Fruit fly (Drosophila melanogaster) whole organism, embryonic: ENCODE measurements around the gene CG31076.

Source experiments
- Asciz ChIP-seq: fragments of 200-800 bp; sonication (Bioruptor generic); optimal IDR thresholded peaks from 2 replicates; lab custom pipeline; 2017; ENCODE audit warnings: missing biosample characterization, mild to moderate bottlenecking, missing genetic modification characterization, missing genetic modification reagents
- CG10274 ChIP-seq: fragments of 200-800 bp; sonication (Bioruptor generic); optimal IDR thresholded peaks from 3 replicates; lab custom pipeline; 2017; ENCODE audit warnings: missing biosample characterization, mild to moderate bottlenecking, missing genetic modification characterization
- CG10366 ChIP-seq: fragments of 200-800 bp; sonication (Bioruptor generic); IDR thresholded peaks from 2 replicates; pipeline ENCODE4 v1.3.6; 2022; ENCODE audit warnings: missing biosample characterization, missing genetic modification characterization
- CG10979 ChIP-seq: fragments of 200-800 bp; sonication (Bioruptor generic); optimal IDR thresholded peaks from 2 replicates; lab custom pipeline; 2018; ENCODE audit warnings: missing biosample characterization, mild to moderate bottlenecking, missing genetic modification characterization, moderate library complexity
- CG11723 ChIP-seq: fragments of 200-800 bp; sonication (Bioruptor generic); optimal IDR thresholded peaks from 2 replicates; lab custom pipeline; 2017; ENCODE audit warnings: missing biosample characterization, mild to moderate bottlenecking, missing genetic modification characterization
- CG13624 ChIP-seq: fragments of 200-800 bp; sonication (Bioruptor generic); optimal IDR thresholded peaks from 2 replicates; lab custom pipeline; 2016; ENCODE audit warnings: missing biosample characterization, missing genetic modification characterization
- CG1603 ChIP-seq: fragments of 200-800 bp; sonication (Bioruptor generic); optimal IDR thresholded peaks from 2 replicates; lab custom pipeline; 2019; ENCODE audit warnings: missing biosample characterization, mild to moderate bottlenecking, missing genetic modification characterization, moderate library complexity
- CG16779 ChIP-seq: fragments of 200-800 bp; sonication (Bioruptor generic); IDR thresholded peaks from 2 replicates; pipeline ENCODE4 v1.3.6; 2022; ENCODE audit warnings: missing biosample characterization, missing genetic modification characterization
- CG16813 ChIP-seq: fragments of 200-800 bp; sonication (Bioruptor generic); IDR thresholded peaks from 3 replicates; pipeline ENCODE4 v1.3.6; 2022; ENCODE audit warnings: missing biosample characterization, missing genetic modification characterization; ENCODE audit not compliant: partially characterized antibody
- CG17359 ChIP-seq: fragments of 200-800 bp; sonication (Bioruptor generic); optimal IDR thresholded peaks from 3 replicates; lab custom pipeline; 2018; ENCODE audit warnings: missing biosample characterization, mild to moderate bottlenecking, missing genetic modification characterization, moderate library complexity
- CG2875 ChIP-seq: fragments of 200-800 bp; sonication (Bioruptor generic); optimal IDR thresholded peaks from 2 replicates; lab custom pipeline; 2017; ENCODE audit warnings: missing biosample characterization, mild to moderate bottlenecking, missing genetic modification characterization, missing genetic modification reagents
- CG30431 ChIP-seq: fragments of 200-800 bp; sonication (Bioruptor generic); optimal IDR thresholded peaks from 2 replicates; lab custom pipeline; 2017; ENCODE audit warnings: missing biosample characterization, missing genetic modification characterization
- CG5180 ChIP-seq: fragments of 200-800 bp; sonication (Bioruptor generic); optimal IDR thresholded peaks from 3 replicates; lab custom pipeline; 2017; ENCODE audit warnings: missing biosample characterization, missing genetic modification characterization, mild to moderate bottlenecking, moderate library complexity, missing genetic modification reagents
- CG8089 ChIP-seq: fragments of 200-800 bp; sonication (Bioruptor generic); optimal IDR thresholded peaks from 3 replicates; lab custom pipeline; 2016; ENCODE audit warnings: missing biosample characterization, missing genetic modification characterization
- CG8765 ChIP-seq: fragments of 200-800 bp; sonication (Bioruptor generic); IDR thresholded peaks from 2 replicates; pipeline ENCODE4 v1.3.6; 2022; ENCODE audit warnings: missing biosample characterization, missing genetic modification characterization
- CG9876 ChIP-seq: fragments of 200-800 bp; sonication (Bioruptor generic); optimal IDR thresholded peaks from 2 replicates; lab custom pipeline; 2016; ENCODE audit warnings: missing biosample characterization, missing genetic modification characterization
- CTCF ChIP-seq: fragments of 200-800 bp; sonication (Bioruptor generic); optimal IDR thresholded peaks from 2 replicates; lab custom pipeline; 2017; ENCODE audit warnings: missing biosample characterization, mild to moderate bottlenecking, missing genetic modification characterization, moderate library complexity
- D19B ChIP-seq: fragments of 200-800 bp; sonication (Bioruptor generic); optimal IDR thresholded peaks from 2 replicates; lab custom pipeline; 2017; ENCODE audit warnings: missing biosample characterization, mild to moderate bottlenecking, missing genetic modification characterization
- Dek ChIP-seq: fragments of 200-800 bp; sonication (Bioruptor generic); optimal IDR thresholded peaks from 3 replicates; lab custom pipeline; 2019; ENCODE audit warnings: missing biosample characterization, mild to moderate bottlenecking, missing genetic modification characterization, moderate library complexity
- E2f2 ChIP-seq: fragments of 200-800 bp; sonication (Bioruptor generic); IDR thresholded peaks from 2 replicates; pipeline ENCODE4 v1.3.6; 2022; ENCODE audit warnings: missing biosample characterization, missing genetic modification characterization
- Elba2 ChIP-seq: fragments of 200-800 bp; sonication (Bioruptor generic); optimal IDR thresholded peaks from 3 replicates; lab custom pipeline; 2016; ENCODE audit warnings: missing biosample characterization, missing genetic modification characterization
- H15 ChIP-seq: fragments of 200-800 bp; sonication (Bioruptor generic); IDR thresholded peaks from 3 replicates; pipeline ENCODE4 v1.3.6; 2022; ENCODE audit warnings: missing biosample characterization, missing genetic modification characterization
- MBD-R2 ChIP-seq: fragments of 200-800 bp; sonication (Bioruptor generic); IDR thresholded peaks from 2 replicates; pipeline ENCODE4 v1.3.6; 2022; ENCODE audit warnings: missing biosample characterization, missing genetic modification characterization
- Myb ChIP-seq: fragments of 200-800 bp; sonication (Bioruptor generic); optimal IDR thresholded peaks from 2 replicates; lab custom pipeline; 2016; ENCODE audit warnings: missing biosample characterization, missing genetic modification characterization
- Opbp ChIP-seq: fragments of 200-800 bp; sonication (Bioruptor generic); IDR thresholded peaks from 3 replicates; pipeline ENCODE4 v1.3.6; 2022; ENCODE audit warnings: missing biosample characterization, missing genetic modification characterization; ENCODE audit not compliant: partially characterized antibody
- Sox102F ChIP-seq: fragments of 200-800 bp; sonication (Bioruptor generic); optimal IDR thresholded peaks from 2 replicates; lab custom pipeline; 2018; ENCODE audit warnings: missing biosample characterization, mild to moderate bottlenecking, missing genetic modification characterization, moderate library complexity
- Ssrp ChIP-seq: fragments of 200-800 bp; sonication (Bioruptor generic); optimal IDR thresholded peaks from 2 replicates; lab custom pipeline; 2018; ENCODE audit warnings: missing biosample characterization, mild to moderate bottlenecking, missing genetic modification characterization, moderate library complexity
- ap ChIP-seq: fragments of 200-800 bp; sonication (Bioruptor generic); IDR thresholded peaks from 2 replicates; pipeline ENCODE4 v1.3.6; 2022; ENCODE audit warnings: missing biosample characterization, missing genetic modification characterization
- bsh ChIP-seq, 2 experiments: fragments of 200-800 bp; sonication (Bioruptor generic); optimal IDR thresholded peaks; 2 replicates each; lab custom pipeline; 2017 to 2018; ENCODE audit warnings: mild to moderate bottlenecking in 2 of 2, missing biosample characterization in 2 of 2, missing genetic modification characterization in 2 of 2, moderate library complexity in 1 of 2
- ci ChIP-seq: fragments of 200-800 bp; sonication (Bioruptor generic); IDR thresholded peaks from 3 replicates; pipeline ENCODE4 v1.3.6; 2022; ENCODE audit warnings: missing biosample characterization, missing genetic modification characterization
- fd102C ChIP-seq: fragments of 200-800 bp; sonication (Bioruptor generic); optimal IDR thresholded peaks from 2 replicates; lab custom pipeline; 2018; ENCODE audit warnings: missing biosample characterization, mild to moderate bottlenecking, missing genetic modification characterization, moderate library complexity
- grn ChIP-seq: fragments of 200-800 bp; sonication (Bioruptor generic); optimal IDR thresholded peaks from 3 replicates; lab custom pipeline; 2017; ENCODE audit warnings: missing biosample characterization, missing genetic modification characterization
- gsb-n ChIP-seq: fragments of 200-800 bp; sonication (Bioruptor generic); optimal IDR thresholded peaks from 3 replicates; lab custom pipeline; 2018; ENCODE audit warnings: missing biosample characterization, mild to moderate bottlenecking, missing genetic modification characterization
- hkb ChIP-seq, 2 experiments: fragments of 200-800 bp in 1 of 2; fragments of >200 bp in 1 of 2; sonication (Bioruptor generic) in 1 of 2; IDR thresholded peaks in 1 of 2; optimal IDR thresholded peaks in 1 of 2; 2 replicates each; pipeline versions ENCODE4 v1.3.6 to Lab custom; 2017 to 2022; ENCODE audit warnings: missing biosample characterization in 1 of 2, missing genetic modification characterization in 1 of 2
- jumu ChIP-seq: fragments of 200-800 bp; sonication (Bioruptor generic); optimal IDR thresholded peaks from 3 replicates; lab custom pipeline; 2016; ENCODE audit warnings: missing biosample characterization, missing genetic modification characterization
- kay ChIP-seq: fragments of 200-800 bp; sonication (Bioruptor generic); optimal IDR thresholded peaks from 2 replicates; lab custom pipeline; 2016; ENCODE audit warnings: missing biosample characterization, missing genetic modification characterization
- kni ChIP-seq: fragments of 200-800 bp; sonication (Bioruptor generic); optimal IDR thresholded peaks from 3 replicates; lab custom pipeline; 2017; ENCODE audit warnings: mild to moderate bottlenecking, missing biosample characterization, missing genetic modification reagents, missing genetic modification characterization
- lov ChIP-seq, 2 experiments: fragments of 200-800 bp in 1 of 2; fragments of >200 bp in 1 of 2; sonication (Bioruptor generic) in 1 of 2; IDR thresholded peaks in 1 of 2; optimal IDR thresholded peaks in 1 of 2; 2 replicates in 1 of 2; 3 replicates in 1 of 2; pipeline versions ENCODE4 v1.3.6 to Lab custom; 2017 to 2022; ENCODE audit warnings: missing biosample characterization in 1 of 2, missing genetic modification characterization in 1 of 2
- onecut ChIP-seq: fragments of 200-800 bp; sonication (Bioruptor generic); IDR thresholded peaks from 2 replicates; pipeline ENCODE4 v1.3.6; 2022; ENCODE audit warnings: missing biosample characterization, missing genetic modification characterization
- pros ChIP-seq: fragments of 200-800 bp; sonication (Bioruptor generic); optimal IDR thresholded peaks from 3 replicates; lab custom pipeline; 2019; ENCODE audit warnings: missing biosample characterization, mild to moderate bottlenecking, missing genetic modification characterization, moderate library complexity
- pzg ChIP-seq: fragments of 200-800 bp; sonication (Bioruptor generic); optimal IDR thresholded peaks from 3 replicates; lab custom pipeline; 2018; ENCODE audit warnings: missing biosample characterization, mild to moderate bottlenecking, missing genetic modification characterization, moderate library complexity
- repo ChIP-seq: fragments of 200-800 bp; sonication (Bioruptor generic); optimal IDR thresholded peaks from 2 replicates; lab custom pipeline; 2016; ENCODE audit warnings: missing biosample characterization, missing genetic modification characterization
- rib ChIP-seq: fragments of 200-800 bp; sonication (Bioruptor generic); IDR thresholded peaks from 2 replicates; pipeline ENCODE4 v1.3.6; 2022; ENCODE audit warnings: missing biosample characterization, missing genetic modification characterization
- stc ChIP-seq: fragments of 200-800 bp; sonication (Bioruptor generic); IDR thresholded peaks from 2 replicates; pipeline ENCODE4 v1.3.6; 2022; ENCODE audit warnings: missing biosample characterization, missing genetic modification characterization
- tin ChIP-seq: fragments of 200-800 bp; sonication (Bioruptor generic); optimal IDR thresholded peaks from 3 replicates; lab custom pipeline; 2016; ENCODE audit warnings: missing biosample characterization, missing genetic modification characterization
- vvl ChIP-seq: fragments of 200-800 bp; sonication (Bioruptor generic); IDR thresholded peaks from 2 replicates; pipeline ENCODE4 v1.3.6; 2022; ENCODE audit warnings: missing biosample characterization, missing genetic modification characterization
- z ChIP-seq: fragments of 200-800 bp; sonication (Bioruptor generic); IDR thresholded peaks from 3 replicates; pipeline ENCODE4 v1.3.6; 2022; ENCODE audit warnings: missing biosample characterization, missing genetic modification characterization
- zen ChIP-seq: fragments of 200-800 bp; sonication (Bioruptor generic); optimal IDR thresholded peaks from 3 replicates; lab custom pipeline; 2018; ENCODE audit warnings: missing biosample characterization, mild to moderate bottlenecking, missing genetic modification characterization, moderate library complexity
- zen2 ChIP-seq: fragments of 200-800 bp; sonication (Bioruptor generic); IDR thresholded peaks from 3 replicates; pipeline ENCODE4 v1.3.6; 2022; ENCODE audit warnings: missing biosample characterization, missing genetic modification characterization; ENCODE audit not compliant: partially characterized antibody
- zfh1 ChIP-seq: fragments of 200-800 bp; sonication (Bioruptor generic); IDR thresholded peaks from 3 replicates; pipeline ENCODE4 v1.3.6; 2022; ENCODE audit warnings: missing biosample characterization, missing genetic modification characterization

The CG31076 gene

DNA sequence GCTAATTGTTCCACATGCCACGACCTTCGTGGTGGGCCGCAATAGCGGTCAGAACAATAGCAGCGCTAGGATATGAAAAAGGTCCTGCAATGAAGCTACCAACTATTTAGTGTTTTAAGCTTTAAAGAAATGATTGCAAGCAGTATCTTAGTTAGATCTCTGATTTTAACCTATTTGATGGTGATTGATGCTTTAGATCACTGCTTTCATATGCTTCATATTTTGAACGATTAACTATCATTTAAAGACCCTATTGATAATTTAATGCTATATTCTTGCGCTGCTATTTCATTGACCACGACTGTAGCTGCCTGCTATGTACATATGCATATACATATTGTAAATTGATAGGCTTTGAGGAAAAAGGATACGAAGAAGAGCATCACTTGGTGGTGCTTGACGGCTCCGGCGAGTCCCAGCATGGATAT, 25.9 kb downstream of the CG31076 start (continued):
- TF ChIP-seq Opbp (GFP tag; lab: Robert Waterston, UW) (no peak), CG8765 (GFP tag; lab: Robert Waterston, UW) (no peak), kni (GFP tag; lab: Kevin White, UChicago) (no peak), CG11723 (peak; percentile 65), Asciz (GFP tag; lab: Kevin White, UChicago) (peak; percentile 78), CG10274 (peak; percentile 5), grn (GFP tag; lab: Kevin White, UChicago) (no peak), zfh1 (GFP tag; lab: Robert Waterston, UW) (peak; percentile 59; the same call in 1 of the 3 replicates), CG13624 (GFP tag; lab: Kevin White, UChicago) (peak; percentile 87), CG2875 (GFP tag; lab: Kevin White, UChicago) (no peak), zen (tag; lab: Kevin White, UChicago) (peak; percentile 87), pzg (GFP tag; lab: Kevin White, UChicago) (no peak), CG9876 (peak; percentile 61), E2f2 (GFP tag; lab: Robert Waterston, UW) (no peak), CG10366 (GFP tag; lab: Robert Waterston, UW) (peak; percentile 33; the same call in 1 of the 2 replicates), Ssrp (tag; lab: Kevin White, UChicago) (no peak), Dek (tag; lab: Kevin White, UChicago) (no peak), gsb-n (tag; lab: Kevin White, UChicago) (no peak), lov (optimal IDR thresholded peaks at IDR 0.05; lab: Kevin White, UChicago) (no peak), lov (GFP tag; IDR thresholded peaks at IDR 0.05; lab: Robert Waterston, UW) (no peak), CG8089 (no peak), bsh (GFP tag; optimal IDR thresholded peaks at IDR 0.05; lab: Kevin White, UChicago) (peak; percentile 46 to 48), Myb (GFP tag; lab: Kevin White, UChicago) (peak; percentile 19), rib (GFP tag; lab: Robert Waterston, UW) (no peak), CG17359 (tag; lab: Kevin White, UChicago) (peak; percentile 87), CG16813 (GFP tag; lab: Robert Waterston, UW) (no peak), onecut (GFP tag; lab: Robert Waterston, UW) (peak; percentile 53), CG30431 (GFP tag; lab: Kevin White, UChicago) (no peak), Sox102F (peak; percentile 51), hkb (optimal IDR thresholded peaks at IDR 0.05; lab: Kevin White, UChicago) (no peak), hkb (GFP tag; IDR thresholded peaks at IDR 0.05; lab: Robert Waterston, UW) (peak; percentile 56; the same call in 1 of the 2 replicates), CG5180 (GFP tag; lab: Kevin White, UChicago) (peak; percentile 68), repo (GFP tag; lab: Kevin White, UChicago) (peak; percentile 70), z (GFP tag; lab: Robert Waterston, UW) (no peak), vvl (peak; percentile 72), tin (GFP tag; lab: Kevin White, UChicago) (peak; percentile 85), jumu (peak; percentile 55), stc (GFP tag; lab: Robert Waterston, UW) (peak; percentile 38; the same call in 1 of the 2 replicates), D19B (GFP tag; lab: Kevin White, UChicago) (peak; percentile 39), CTCF (GFP tag; lab: Kevin White, UChicago) (peak; percentile 35), kay (GFP tag; lab: Kevin White, UChicago) (no peak), CG16779 (GFP tag; lab: Robert Waterston, UW) (0 out of 2 replicates have a peak, but pooled peaks have one; percentile 19), H15 (GFP tag; lab: Robert Waterston, UW) (0 out of 3 replicates have a peak, but pooled peaks have one; percentile 24), zen2 (GFP tag; lab: Robert Waterston, UW) (no peak), MBD-R2 (peak; percentile 42; the same call in 1 of the 2 replicates), ap (GFP tag; lab: Robert Waterston, UW) (no peak), Elba2 (GFP tag; lab: Kevin White, UChicago) (no peak), CG10979 (peak; percentile 50), fd102C (GFP tag; lab: Kevin White, UChicago) (no peak), CG1603 (peak; percentile 65), ci (GFP tag; lab: Robert Waterston, UW) (no peak), pros (no peak)
